Worm (Caenorhabditis elegans): ENCODE measurements around the gene fbxa-214.

fbxa-214 gene

ce11 chrV:6043275-6044271 lies 26.3 kb downstream of the fbxa-214 start, which contains the start of gene cpi-2 (continued):
- no peak for TF ChIP-seq repo-1 (tag; optimal IDR thresholded peaks at IDR 0.05)
- no peak for TF ChIP-seq hlh-26 (GFP tag; conservative IDR thresholded peaks at IDR 0.05)
- TF ChIP-seq tbp1 (GFP tag; optimal IDR thresholded peaks at IDR 0.05) = no peak
- no peak for TF ChIP-seq ztf-6 (GFP tag; IDR thresholded peaks at IDR 0.05)
- no peak for TF ChIP-seq ceh-100 (GFP tag; IDR thresholded peaks at IDR 0.05)
- TF ChIP-seq egrh-3 (GFP tag; IDR thresholded peaks at IDR 0.05) = no peak
- no peak for TF ChIP-seq ets-4 (GFP tag; optimal IDR thresholded peaks at IDR 0.05)
- TF ChIP-seq snpc-3.4 (tag; optimal IDR thresholded peaks at IDR 0.05) = no peak
- TF ChIP-seq cebp-1 (GFP tag; IDR thresholded peaks at IDR 0.05) = peak; percentile 7; the same call in 1 of the 2 replicates
- peak; percentile 53 for TF ChIP-seq cebp-1 (tag; optimal IDR thresholded peaks at IDR 0.05)
- peak; percentile 79 for TF ChIP-seq hmg-1.2 (GFP tag; IDR thresholded peaks at IDR 0.05)
- no peak for TF ChIP-seq dpff-1 (tag; optimal IDR thresholded peaks at IDR 0.05)
- TF ChIP-seq F22D6.2 (tag; optimal IDR thresholded peaks at IDR 0.05) = no peak
- no peak for TF ChIP-seq Y56A3A.18 (GFP tag; IDR thresholded peaks at IDR 0.05)
- peak; percentile 72 for TF ChIP-seq lin-54 (GFP tag; optimal IDR thresholded peaks at IDR 0.05)
- peak; percentile 57 for TF ChIP-seq dpl-1 (GFP tag; optimal IDR thresholded peaks at IDR 0.05)
- TF ChIP-seq ceh-91 (GFP tag; IDR thresholded peaks at IDR 0.05) = no peak
- peak; percentile 38; the same call in 1 of the 2 replicates for TF ChIP-seq nfyb-1 (GFP tag; IDR thresholded peaks at IDR 0.05)
- peak; percentile 44 for TF ChIP-seq efl-1 (GFP tag; optimal IDR thresholded peaks at IDR 0.05)

DNA sequence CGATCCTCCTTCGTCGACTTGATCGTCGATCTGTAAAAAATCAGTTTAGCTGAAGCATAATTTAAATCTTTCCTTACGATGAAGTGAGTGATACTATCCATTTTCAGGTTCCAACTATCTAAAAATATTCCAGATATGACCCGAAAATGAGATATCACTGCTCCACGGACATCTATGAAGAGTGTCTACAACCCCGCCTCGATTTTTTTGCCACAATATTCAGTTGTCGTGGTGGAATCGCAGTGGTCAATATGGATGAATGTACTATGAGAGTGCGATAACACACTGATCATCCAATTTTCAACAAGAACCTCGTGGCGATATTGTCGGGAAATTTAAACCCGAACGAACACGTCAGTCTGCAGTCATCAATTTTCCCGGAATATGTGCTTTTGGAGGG lies 28.5 kb downstream of the fbxa-214 start, which contains the start of gene R01B10.2:
TSS of gene R01B10.2 (minus strand) at position 101 of the 400 bp plus-strand sequence.
- no peak for TF ChIP-seq die-1 (tag; optimal IDR thresholded peaks at IDR 0.05)

DNA sequence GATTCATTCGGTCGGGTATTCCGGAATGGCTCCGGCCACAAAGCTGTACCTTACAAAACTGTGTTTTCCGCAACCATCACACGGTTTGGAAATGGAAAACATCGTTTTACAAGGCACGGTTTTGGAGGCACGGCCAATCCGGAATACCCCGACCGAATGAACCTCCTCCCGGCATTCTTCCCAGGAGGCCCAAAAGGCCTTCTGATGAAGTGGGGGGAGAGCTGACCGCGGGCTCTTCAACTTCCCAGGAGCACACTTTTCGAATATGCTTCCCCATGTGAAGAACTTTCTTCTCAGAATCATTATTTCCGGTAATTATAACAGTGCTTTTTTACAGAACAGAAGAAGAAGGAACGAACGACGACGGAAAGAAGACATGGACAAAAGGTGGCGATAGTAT lies 30.0 kb downstream of the fbxa-214 start:
- TF ChIP-seq aptf-2 (GFP tag; conservative IDR thresholded peaks at IDR 0.05) = peak; percentile 82
- peak; percentile 52; the same call in 1 of the 2 replicates for TF ChIP-seq aptf-3 (GFP tag; IDR thresholded peaks at IDR 0.05)

- peak; percentile 74 for TF ChIP-seq hmg-1.2 (GFP tag; IDR thresholded peaks at IDR 0.05)
- 0 out of 2 replicates have a peak, but pooled peaks have one; percentile 20 for TF ChIP-seq lin-26 (GFP tag; IDR thresholded peaks at IDR 0.05)
- TF ChIP-seq aptf-2 (GFP tag; conservative IDR thresholded peaks at IDR 0.05) = peak; percentile 97
- 0 out of 2 replicates have a peak, but pooled peaks have one; percentile 25 for TF ChIP-seq aptf-3 (GFP tag; IDR thresholded peaks at IDR 0.05)
- 0 out of 2 replicates have a peak, but pooled peaks have one; percentile 28 for TF ChIP-seq zfh-2 (GFP tag; conservative IDR thresholded peaks at IDR 0.05)
Measured at ce11 chrV:6038405-6039151, 31.3 kb downstream of the fbxa-214 start, which contains the start of gene F29G9.1. Gene F29G9.1, plus strand, starts transcription at chrV:6039101.

DNA sequence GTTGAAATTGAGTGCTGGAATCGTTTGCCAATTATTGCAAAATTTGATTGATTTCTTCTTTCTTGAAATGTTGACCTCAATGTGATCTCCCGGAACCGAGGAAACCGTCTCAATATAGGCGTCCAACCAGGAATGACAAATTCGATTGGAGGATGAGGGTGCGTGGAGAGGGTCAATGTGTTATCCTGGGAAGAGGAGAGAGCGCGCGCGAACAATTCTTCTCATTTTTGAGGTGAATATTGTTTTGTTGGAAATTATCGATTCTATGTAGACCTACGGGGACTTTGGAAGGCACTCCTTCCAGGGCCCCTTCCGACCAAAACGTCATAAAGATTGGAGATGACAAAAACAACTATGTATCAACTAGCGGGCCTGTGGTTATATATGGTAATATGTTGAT lies 33.3 kb downstream of the fbxa-214 start:
- TF ChIP-seq lsy-27 (tag; optimal IDR thresholded peaks at IDR 0.05; ENCODE audit: borderline replicate concordance, insufficient read depth) (no peak), madf-6 (GFP tag; IDR thresholded peaks at IDR 0.05) (peak; percentile 66; the same call in 1 of the 2 replicates), efl-1 (GFP tag; optimal IDR thresholded peaks at IDR 0.05) (peak; percentile 42), aptf-3 (GFP tag; IDR thresholded peaks at IDR 0.05) (peak; percentile 69; the same call in 1 of the 2 replicates), aptf-2 (GFP tag; conservative IDR thresholded peaks at IDR 0.05) (peak; percentile 95), hrde-1 (tag; optimal IDR thresholded peaks at IDR 0.05; ENCODE audit: borderline replicate concordance) (no peak)
